Fruit fly (Drosophila melanogaster) whole organism, prepupa: Measurements from ENCODE around the gene beat-Vb.

ENCODE experiments used
- CG10669 ChIP-seq: fragments of 200-800 bp; sonication (Bioruptor generic); optimal IDR thresholded peaks from 3 replicates; lab custom pipeline; 2018; ENCODE audit warnings: missing biosample characterization, mild to moderate bottlenecking, missing genetic modification characterization, moderate library complexity
- CG11294 ChIP-seq: fragments of 200-800 bp; sonication (Bioruptor generic); IDR thresholded peaks from 2 replicates; pipeline ENCODE4 v1.3.6; 2022; ENCODE audit warnings: missing biosample characterization, missing genetic modification characterization
- CG8319 ChIP-seq: fragments of 200-800 bp; sonication (Bioruptor generic); optimal IDR thresholded peaks from 3 replicates; lab custom pipeline; 2016; ENCODE audit warnings: missing biosample characterization, missing genetic modification characterization
- Lpt ChIP-seq: fragments of 200-800 bp; sonication (Bioruptor generic); optimal IDR thresholded peaks from 3 replicates; lab custom pipeline; 2016; ENCODE audit warnings: missing biosample characterization, missing genetic modification characterization
- OdsH ChIP-seq: fragments of 200-800 bp; sonication (Bioruptor generic); optimal IDR thresholded peaks from 3 replicates; lab custom pipeline; 2016; ENCODE audit warnings: missing biosample characterization, missing genetic modification characterization
- Smox ChIP-seq: fragments of 200-800 bp; sonication (Bioruptor generic); optimal IDR thresholded peaks from 3 replicates; lab custom pipeline; 2016; ENCODE audit warnings: missing biosample characterization, missing genetic modification characterization
- salr ChIP-seq, 2 experiments: fragments of 200-800 bp; sonication (Bioruptor generic); optimal IDR thresholded peaks; 3 replicates each; lab custom pipeline; 2016 to 2018; ENCODE audit warnings: missing biosample characterization in 2 of 2, missing genetic modification characterization in 2 of 2, mild to moderate bottlenecking in 1 of 2
- topi ChIP-seq: fragments of 200-800 bp; sonication (Bioruptor generic); optimal IDR thresholded peaks from 3 replicates; lab custom pipeline; 2016; ENCODE audit warnings: missing biosample characterization, missing genetic modification characterization

DNA sequence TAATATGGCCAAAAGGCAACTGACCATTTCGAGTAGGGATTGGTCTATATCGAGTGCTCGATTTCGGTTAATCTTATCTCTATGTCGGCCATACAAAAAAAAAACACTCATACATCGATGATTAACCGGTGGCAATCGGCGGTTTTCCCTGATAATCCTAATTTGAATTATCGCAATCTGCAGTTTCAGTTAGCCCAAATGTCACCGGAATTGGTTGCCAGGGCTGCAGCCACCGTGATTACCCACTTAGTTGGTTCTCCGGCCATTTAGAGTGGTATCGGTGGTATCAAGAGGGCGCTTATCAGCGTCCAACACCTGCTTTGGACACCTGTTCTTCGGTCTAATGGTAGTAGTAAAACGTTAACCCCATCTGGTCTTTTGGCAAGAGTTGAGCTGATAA, 56.2 kb downstream of the beat-Vb start:
- no peak for TF ChIP-seq CG8319
- TF ChIP-seq CG10669 (GFP tag; lab: Kevin White, UChicago): no peak
- no peak for TF ChIP-seq topi (GFP tag; lab: Kevin White, UChicago)
- no peak for TF ChIP-seq Smox
- no peak for TF ChIP-seq CG11294
- TF ChIP-seq Lpt: no peak
- no peak for TF ChIP-seq salr (GFP tag; optimal IDR thresholded peaks at IDR 0.05; lab: Kevin White, UChicago)
- TF ChIP-seq OdsH: no peak
